Worm (Caenorhabditis elegans) whole organism, mixed stage, embryonic: Measurements from ENCODE around the gene rars-1.

Source experiments
- blmp-1 ChIP-seq: fragments of 150-350 bp; optimal IDR thresholded peaks from 2 replicates; lab custom pipeline; 2014; ENCODE audit warnings: missing biosample characterization, missing genetic modification characterization
- mep-1 ChIP-seq: fragments of 150-350 bp; optimal IDR thresholded peaks from 2 replicates; lab custom pipeline; 2017; ENCODE audit warnings: missing biosample characterization, missing genetic modification reagents, missing genetic modification characterization, inconsistent platforms
- nhr-28 ChIP-seq: fragments of 150-350 bp; optimal IDR thresholded peaks from 2 replicates; lab custom pipeline; 2014; ENCODE audit warnings: missing biosample characterization, missing genetic modification characterization
- unc-39 ChIP-seq: fragments of 150-350 bp; optimal IDR thresholded peaks from 2 replicates; lab custom pipeline; 2014; ENCODE audit warnings: missing biosample characterization, missing genetic modification characterization
- unc-62 ChIP-seq: fragments of 150-350 bp; optimal IDR thresholded peaks from 2 replicates; lab custom pipeline; 2014; ENCODE audit warnings: missing biosample characterization, missing genetic modification reagents, missing genetic modification characterization

- no peak for TF ChIP-seq unc-39 (tag; lab: Kevin White, UChicago)
- TF ChIP-seq nhr-28 (tag; lab: Kevin White, UChicago) = no peak
- TF ChIP-seq unc-62 = no peak
- no peak for TF ChIP-seq mep-1
- TF ChIP-seq blmp-1 (tag; lab: Kevin White, UChicago) = no peak
Observed at ce11 chrIII:4917077-4917476, at the start of gene rars-1.
